Fruit fly (Drosophila melanogaster) whole organism, embryonic: ENCODE results near the gene nmo.

ENCODE experiments used
- CG1024 ChIP-seq: fragments of 200-800 bp; sonication (Bioruptor generic); IDR thresholded peaks from 2 replicates; pipeline ENCODE4 v1.3.6; 2022; ENCODE audit warnings: missing biosample characterization, missing genetic modification characterization
- CG11560 ChIP-seq: fragments of 200-800 bp; sonication (Bioruptor generic); IDR thresholded peaks from 3 replicates; pipeline ENCODE4 v1.3.6; 2022; ENCODE audit warnings: missing biosample characterization, missing genetic modification characterization
- CG13424 ChIP-seq: fragments of 200-800 bp; sonication (Bioruptor generic); optimal IDR thresholded peaks from 2 replicates; lab custom pipeline; 2019; ENCODE audit warnings: missing biosample characterization, mild to moderate bottlenecking, missing genetic modification characterization, moderate library complexity
- CG13624 ChIP-seq: fragments of 200-800 bp; sonication (Bioruptor generic); optimal IDR thresholded peaks from 2 replicates; lab custom pipeline; 2016; ENCODE audit warnings: missing biosample characterization, missing genetic modification characterization
- CG17328 ChIP-seq: fragments of 200-800 bp; sonication (Bioruptor generic); IDR thresholded peaks from 2 replicates; pipeline ENCODE4 v1.3.6; 2022; ENCODE audit warnings: missing biosample characterization, missing genetic modification characterization
- CG1832 ChIP-seq: fragments of 200-800 bp; sonication (Bioruptor generic); optimal IDR thresholded peaks from 2 replicates; lab custom pipeline; 2017; ENCODE audit warnings: missing biosample characterization, mild to moderate bottlenecking, missing genetic modification characterization, inconsistent platforms
- CG2199 ChIP-seq: fragments of 200-800 bp; sonication (Bioruptor generic); IDR thresholded peaks from 3 replicates; pipeline ENCODE4 v1.3.6; 2022; ENCODE audit warnings: missing biosample characterization, missing genetic modification characterization
- CG3065 ChIP-seq: fragments of 200-800 bp; sonication (Bioruptor generic); optimal IDR thresholded peaks from 2 replicates; lab custom pipeline; 2016; ENCODE audit warnings: missing biosample characterization, missing genetic modification characterization
- CG31365 ChIP-seq: fragments of 200-800 bp; sonication (Bioruptor generic); optimal IDR thresholded peaks from 2 replicates; lab custom pipeline; 2018; ENCODE audit warnings: missing biosample characterization, mild to moderate bottlenecking, missing genetic modification characterization
- CG31441 ChIP-seq: fragments of 200-800 bp; sonication (Bioruptor generic); IDR thresholded peaks from 2 replicates; pipeline ENCODE4 v1.3.6; 2022; ENCODE audit warnings: missing biosample characterization, missing genetic modification characterization
- CG3838 ChIP-seq: fragments of 200-800 bp; sonication (Bioruptor generic); optimal IDR thresholded peaks from 3 replicates; lab custom pipeline; 2016; ENCODE audit warnings: missing biosample characterization, missing genetic modification characterization
- CG4328 ChIP-seq: fragments of 200-800 bp; sonication (Bioruptor generic); optimal IDR thresholded peaks from 3 replicates; lab custom pipeline; 2017; ENCODE audit warnings: missing biosample characterization, missing genetic modification reagents, missing genetic modification characterization
- CG4424 ChIP-seq: fragments of 200-800 bp; sonication (Bioruptor generic); optimal IDR thresholded peaks from 3 replicates; lab custom pipeline; 2016; ENCODE audit warnings: missing biosample characterization, missing genetic modification characterization
- CG4854 ChIP-seq: fragments of 200-800 bp; sonication (Bioruptor generic); optimal IDR thresholded peaks from 2 replicates; lab custom pipeline; 2016; ENCODE audit warnings: missing biosample characterization, missing genetic modification characterization, inconsistent platforms
- CG6683 ChIP-seq: fragments of 200-800 bp; sonication (Bioruptor generic); optimal IDR thresholded peaks from 2 replicates; lab custom pipeline; 2017; ENCODE audit warnings: missing biosample characterization, mild to moderate bottlenecking, missing genetic modification characterization, missing genetic modification reagents
- CG7271 ChIP-seq: fragments of 200-800 bp; sonication (Bioruptor generic); optimal IDR thresholded peaks from 2 replicates; lab custom pipeline; 2018; ENCODE audit warnings: missing biosample characterization, mild to moderate bottlenecking, missing genetic modification characterization, moderate library complexity
- CG9727 ChIP-seq: fragments of 200-800 bp; sonication (Bioruptor generic); optimal IDR thresholded peaks from 3 replicates; lab custom pipeline; 2017; ENCODE audit warnings: missing biosample characterization, mild to moderate bottlenecking, missing genetic modification characterization
- Dfd ChIP-seq, 2 experiments: fragments of >200 bp; optimal IDR thresholded peaks; 2 replicates each; lab custom pipeline; 2017; ENCODE audit warnings: missing biosample characterization in 2 of 2, missing genetic modification characterization in 2 of 2
- Eip74EF ChIP-seq, 2 experiments: fragments of 200-800 bp in 1 of 2; fragments of >200 bp in 1 of 2; sonication (Bioruptor generic) in 1 of 2; optimal IDR thresholded peaks; 2 replicates each; lab custom pipeline; 2017 to 2019; ENCODE audit warnings: missing biosample characterization in 2 of 2, missing genetic modification characterization in 2 of 2, mild to moderate bottlenecking in 1 of 2, moderate library complexity in 1 of 2
- Ets97D ChIP-seq: fragments of 200-800 bp; sonication (Bioruptor generic); optimal IDR thresholded peaks from 3 replicates; lab custom pipeline; 2016; ENCODE audit warnings: missing biosample characterization, missing genetic modification characterization
- HHEX ChIP-seq: fragments of 200-800 bp; sonication (Bioruptor generic); optimal IDR thresholded peaks from 3 replicates; lab custom pipeline; 2017; ENCODE audit warnings: missing biosample characterization, mild to moderate bottlenecking, missing genetic modification characterization, missing genetic modification reagents
- Hr51 ChIP-seq, 2 experiments: fragments of 200-800 bp; sonication (Bioruptor generic); optimal IDR thresholded peaks; 2 replicates in 1 of 2; 3 replicates in 1 of 2; lab custom pipeline; 2016 to 2018; ENCODE audit warnings: missing biosample characterization in 2 of 2, missing genetic modification characterization in 2 of 2, mild to moderate bottlenecking in 1 of 2, moderate library complexity in 1 of 2
- Lpt ChIP-seq: fragments of >200 bp; optimal IDR thresholded peaks from 2 replicates; lab custom pipeline; 2018; ENCODE audit warnings: missing biosample characterization, missing genetic modification characterization
- Meics ChIP-seq: fragments of 200-800 bp; sonication (Bioruptor generic); optimal IDR thresholded peaks from 2 replicates; lab custom pipeline; 2017; ENCODE audit warnings: missing biosample characterization, mild to moderate bottlenecking, missing genetic modification characterization
- NFAT ChIP-seq: fragments of 200-800 bp; sonication (Bioruptor generic); IDR thresholded peaks from 2 replicates; pipeline ENCODE4 v1.3.6; 2022; ENCODE audit warnings: missing biosample characterization, missing genetic modification characterization
- Opbp ChIP-seq: fragments of 200-800 bp; sonication (Bioruptor generic); IDR thresholded peaks from 3 replicates; pipeline ENCODE4 v1.3.6; 2022; ENCODE audit warnings: missing biosample characterization, missing genetic modification characterization; ENCODE audit not compliant: partially characterized antibody
- Ssrp ChIP-seq: fragments of 200-800 bp; sonication (Bioruptor generic); optimal IDR thresholded peaks from 2 replicates; lab custom pipeline; 2018; ENCODE audit warnings: missing biosample characterization, mild to moderate bottlenecking, missing genetic modification characterization, moderate library complexity
- Xrp1 ChIP-seq: fragments of 200-800 bp; sonication (Bioruptor generic); IDR thresholded peaks from 2 replicates; pipeline ENCODE4 v1.3.6; 2022; ENCODE audit warnings: missing biosample characterization, missing genetic modification characterization
- cas ChIP-seq: fragments of 200-800 bp; sonication (Bioruptor generic); IDR thresholded peaks from 2 replicates; pipeline ENCODE4 v1.3.6; 2022; ENCODE audit warnings: missing biosample characterization, missing genetic modification characterization
- chif ChIP-seq, 2 experiments: fragments of 200-800 bp; sonication (Bioruptor generic); optimal IDR thresholded peaks; 3 replicates each; lab custom pipeline; 2016; ENCODE audit warnings: missing biosample characterization in 2 of 2, missing genetic modification characterization in 2 of 2
- dm ChIP-seq: fragments of 200-800 bp; sonication (Bioruptor generic); optimal IDR thresholded peaks from 3 replicates; lab custom pipeline; 2016; ENCODE audit warnings: missing biosample characterization, missing genetic modification characterization
- en ChIP-seq: fragments of 200-800 bp; sonication (Bioruptor generic); optimal IDR thresholded peaks from 2 replicates; lab custom pipeline; 2016; ENCODE audit warnings: missing biosample characterization, missing genetic modification characterization
- gcm ChIP-seq: fragments of 200-800 bp; sonication (Bioruptor generic); optimal IDR thresholded peaks from 2 replicates; lab custom pipeline; 2019; ENCODE audit warnings: missing biosample characterization, mild to moderate bottlenecking, missing genetic modification characterization, moderate library complexity
- gro ChIP-seq: fragments of 200-800 bp; sonication (Bioruptor generic); optimal IDR thresholded peaks from 2 replicates; lab custom pipeline; 2016; ENCODE audit warnings: missing biosample characterization, missing genetic modification characterization
- kah ChIP-seq: fragments of 200-800 bp; sonication (Bioruptor generic); optimal IDR thresholded peaks from 2 replicates; lab custom pipeline; 2018; ENCODE audit warnings: missing biosample characterization, mild to moderate bottlenecking, missing genetic modification characterization
- klu ChIP-seq: fragments of 200-800 bp; sonication (Bioruptor generic); IDR thresholded peaks from 2 replicates; pipeline ENCODE4 v1.3.6; 2022; ENCODE audit warnings: missing biosample characterization, missing genetic modification characterization
- kni ChIP-seq: fragments of 200-800 bp; sonication (Bioruptor generic); optimal IDR thresholded peaks from 3 replicates; lab custom pipeline; 2017; ENCODE audit warnings: mild to moderate bottlenecking, missing biosample characterization, missing genetic modification reagents, missing genetic modification characterization
- lab ChIP-seq: fragments of 200-800 bp; sonication (Bioruptor generic); optimal IDR thresholded peaks from 3 replicates; lab custom pipeline; 2017; ENCODE audit warnings: missing biosample characterization, missing genetic modification characterization, mild to moderate bottlenecking, moderate library complexity, missing genetic modification reagents
- lov ChIP-seq, 2 experiments: fragments of 200-800 bp in 1 of 2; fragments of >200 bp in 1 of 2; sonication (Bioruptor generic) in 1 of 2; IDR thresholded peaks in 1 of 2; optimal IDR thresholded peaks in 1 of 2; 2 replicates in 1 of 2; 3 replicates in 1 of 2; pipeline versions ENCODE4 v1.3.6 to Lab custom; 2017 to 2022; ENCODE audit warnings: missing biosample characterization in 1 of 2, missing genetic modification characterization in 1 of 2
- mld ChIP-seq: fragments of 200-800 bp; sonication (Bioruptor generic); IDR thresholded peaks from 3 replicates; pipeline ENCODE4 v1.3.6; 2022; ENCODE audit warnings: missing biosample characterization, missing genetic modification characterization; ENCODE audit not compliant: partially characterized antibody
- pan ChIP-seq, 4 experiments: fragments of >200 bp in 3 of 4; fragments of 200-800 bp in 1 of 4; sonication (Bioruptor generic) in 1 of 4; optimal IDR thresholded peaks in 3 of 4; IDR thresholded peaks in 1 of 4; 2 replicates each; pipeline versions ENCODE4 v1.3.6 to Lab custom; 2017 to 2022; ENCODE audit warnings: missing biosample characterization in 2 of 4, missing genetic modification characterization in 2 of 4, mixed read lengths in 1 of 4
- phol ChIP-seq: fragments of 200-800 bp; sonication (Bioruptor generic); optimal IDR thresholded peaks from 3 replicates; lab custom pipeline; 2018; ENCODE audit warnings: missing biosample characterization, mild to moderate bottlenecking, missing genetic modification characterization, moderate library complexity
- pita ChIP-seq: fragments of 200-800 bp; sonication (Bioruptor generic); optimal IDR thresholded peaks from 2 replicates; lab custom pipeline; 2017; ENCODE audit warnings: missing biosample characterization, mild to moderate bottlenecking, missing genetic modification characterization
- rib ChIP-seq: fragments of 200-800 bp; sonication (Bioruptor generic); IDR thresholded peaks from 2 replicates; pipeline ENCODE4 v1.3.6; 2022; ENCODE audit warnings: missing biosample characterization, missing genetic modification characterization
- sens-2 ChIP-seq: fragments of 200-800 bp; sonication (Bioruptor generic); IDR thresholded peaks from 2 replicates; pipeline ENCODE4 v1.3.6; 2022; ENCODE audit warnings: missing biosample characterization, missing genetic modification characterization
- sima ChIP-seq: fragments of 200-800 bp; sonication (Bioruptor generic); optimal IDR thresholded peaks from 2 replicates; lab custom pipeline; 2016; ENCODE audit warnings: missing biosample characterization, missing genetic modification characterization
- stc ChIP-seq: fragments of 200-800 bp; sonication (Bioruptor generic); IDR thresholded peaks from 2 replicates; pipeline ENCODE4 v1.3.6; 2022; ENCODE audit warnings: missing biosample characterization, missing genetic modification characterization
- tio ChIP-seq: fragments of 200-800 bp; sonication (Bioruptor generic); optimal IDR thresholded peaks from 2 replicates; lab custom pipeline; 2017; ENCODE audit warnings: missing biosample characterization, missing genetic modification characterization, inconsistent platforms
- usp ChIP-seq: fragments of >200 bp; optimal IDR thresholded peaks from 2 replicates; lab custom pipeline; 2017; ENCODE audit warnings: missing biosample characterization, missing genetic modification characterization
- vvl ChIP-seq: fragments of 200-800 bp; sonication (Bioruptor generic); IDR thresholded peaks from 2 replicates; pipeline ENCODE4 v1.3.6; 2022; ENCODE audit warnings: missing biosample characterization, missing genetic modification characterization

The nmo gene

dm6 chr3L:8091650-8092068 is 112.8 kb downstream of the nmo start, which contains the start of gene CG7565 (continued):
- no peak for TF ChIP-seq pita (GFP tag; lab: Kevin White, UChicago)
- TF ChIP-seq CG3838 (GFP tag; lab: Kevin White, UChicago): no peak
- TF ChIP-seq CG4424 (GFP tag; lab: Kevin White, UChicago): peak; percentile 17
- TF ChIP-seq CG2199: no peak
- no peak for TF ChIP-seq en (GFP tag; lab: Kevin White, UChicago)
- TF ChIP-seq klu: no peak
- TF ChIP-seq rib (GFP tag; lab: Robert Waterston, UW): no peak
- TF ChIP-seq Ssrp: no peak
- peak; percentile 62 for TF ChIP-seq Xrp1 (GFP tag; lab: Robert Waterston, UW)
- TF ChIP-seq CG31365 (tag; lab: Kevin White, UChicago): peak; percentile 33
- TF ChIP-seq lab: peak; percentile 84
- TF ChIP-seq lov (optimal IDR thresholded peaks at IDR 0.05; lab: Kevin White, UChicago): no peak
- no peak for TF ChIP-seq lov (GFP tag; IDR thresholded peaks at IDR 0.05; lab: Robert Waterston, UW)
- peak; percentile 23 for TF ChIP-seq phol (tag; lab: Kevin White, UChicago)
- no peak for TF ChIP-seq usp
- peak; percentile 87 for TF ChIP-seq gro (GFP tag; lab: Kevin White, UChicago)
- TF ChIP-seq Eip74EF (GFP tag; optimal IDR thresholded peaks at IDR 0.05; lab: Kevin White, UChicago): peak in 1 of 2 experiments; percentile 78
- TF ChIP-seq sens-2 (GFP tag; lab: Robert Waterston, UW): no peak
- no peak for TF ChIP-seq mld (GFP tag; lab: Robert Waterston, UW)
- TF ChIP-seq CG31441 (GFP tag; lab: Robert Waterston, UW): no peak; the same call in 1 of the 2 replicates
- TF ChIP-seq tio (GFP tag; lab: Kevin White, UChicago): no peak
- peak; percentile 40 for TF ChIP-seq CG4328 (GFP tag; lab: Kevin White, UChicago)
- no peak for TF ChIP-seq CG7271 (tag; lab: Kevin White, UChicago)
- TF ChIP-seq Meics (GFP tag; lab: Kevin White, UChicago): peak; percentile 59
- no peak for TF ChIP-seq stc (GFP tag; lab: Robert Waterston, UW)
- TF ChIP-seq CG3065 (GFP tag; lab: Kevin White, UChicago): no peak
- no peak for TF ChIP-seq CG17328
- TF ChIP-seq sima (GFP tag; lab: Kevin White, UChicago): no peak
- peak; percentile 0 for TF ChIP-seq CG4854 (GFP tag; lab: Kevin White, UChicago)
- TF ChIP-seq CG13424 (tag; lab: Kevin White, UChicago): no peak
- TF ChIP-seq pan (optimal IDR thresholded peaks at IDR 0.05; lab: Kevin White, UChicago): no peak
- TF ChIP-seq pan (GFP tag; optimal IDR thresholded peaks at IDR 0.05 in 1 of 2, IDR thresholded peaks at IDR 0.05 in 1 of 2): peak in 1 of 2 experiments; percentile 28
- TF ChIP-seq kni (GFP tag; lab: Kevin White, UChicago): peak; percentile 42
- no peak for TF ChIP-seq cas (GFP tag; lab: Robert Waterston, UW)
- peak; percentile 18 for TF ChIP-seq dm (GFP tag; lab: Kevin White, UChicago)
- no peak for TF ChIP-seq Dfd (GFP tag; optimal IDR thresholded peaks at IDR 0.05; lab: Kevin White, UChicago)
- peak; percentile 17 for TF ChIP-seq CG9727 (GFP tag; lab: Kevin White, UChicago)
- TF ChIP-seq HHEX (GFP tag; lab: Kevin White, UChicago): peak; percentile 4
- TF ChIP-seq kah (GFP tag; lab: Kevin White, UChicago): peak; percentile 9
- TF ChIP-seq Lpt: no peak
- peak; percentile 62 for TF ChIP-seq CG13624 (GFP tag; lab: Kevin White, UChicago)
- TF ChIP-seq gcm (GFP tag; lab: Kevin White, UChicago): no peak
- TF ChIP-seq vvl (GFP tag; lab: Robert Waterston, UW): peak; percentile 77
- TF ChIP-seq chif (GFP tag; optimal IDR thresholded peaks at IDR 0.05; lab: Kevin White, UChicago): peak in 1 of 2 experiments; percentile 24
- TF ChIP-seq CG1024 (GFP tag; lab: Robert Waterston, UW): no peak
- peak; percentile 56; the same call in 2 of the 3 replicates for TF ChIP-seq Opbp (GFP tag; lab: Robert Waterston, UW)
- TF ChIP-seq CG6683 (GFP tag; lab: Kevin White, UChicago): peak; percentile 14
- TF ChIP-seq NFAT: peak; percentile 26; the same call in 1 of the 2 replicates
- peak; percentile 81 for TF ChIP-seq Ets97D (GFP tag; lab: Kevin White, UChicago)
- no peak for TF ChIP-seq CG11560
- no peak for TF ChIP-seq CG1832 (GFP tag; lab: Kevin White, UChicago)
- TF ChIP-seq Hr51 (GFP tag; optimal IDR thresholded peaks at IDR 0.05; lab: Kevin White, UChicago): peak; percentile 41 to 42
